Worm (Caenorhabditis elegans) whole organism, L3 larva: Measurements from ENCODE around the gene F38E1.6.

Experiments used
- R02D3.7 ChIP-seq: fragments of 150-350 bp; optimal IDR thresholded peaks from 2 replicates; lab custom pipeline; 2014; ENCODE audit warnings: missing biosample characterization, missing genetic modification characterization
- ZK546.5 ChIP-seq: sonication (generic microtip); optimal IDR thresholded peaks from 2 replicates; lab custom pipeline; 2017; ENCODE audit warnings: missing biosample characterization, missing genetic modification characterization
- ama-1 ChIP-seq: fragments of 150-350 bp; optimal IDR thresholded peaks from 2 replicates; lab custom pipeline; 2018
- ceh-16 ChIP-seq: sonication (generic microtip); optimal IDR thresholded peaks from 2 replicates; lab custom pipeline; 2017; ENCODE audit warnings: missing biosample characterization, missing genetic modification characterization
- ceh-28 ChIP-seq: fragments of 150-350 bp; optimal IDR thresholded peaks from 2 replicates; lab custom pipeline; 2014; ENCODE audit warnings: missing biosample characterization, missing genetic modification reagents, missing genetic modification characterization
- ceh-82 ChIP-seq: fragments of 150-350 bp; optimal IDR thresholded peaks from 2 replicates; lab custom pipeline; 2014; ENCODE audit warnings: missing biosample characterization, missing genetic modification characterization
- daf-12 ChIP-seq: fragments of 150-350 bp; optimal IDR thresholded peaks from 2 replicates; lab custom pipeline; 2014; ENCODE audit warnings: missing biosample characterization, missing genetic modification reagents, missing genetic modification characterization
- egl-27 ChIP-seq: sonication (generic microtip); optimal IDR thresholded peaks from 4 replicates; lab custom pipeline; 2017; ENCODE audit warnings: missing biosample characterization, missing genetic modification reagents, missing genetic modification characterization
- egl-5 ChIP-seq: fragments of 150-350 bp; optimal IDR thresholded peaks from 2 replicates; lab custom pipeline; 2017; ENCODE audit warnings: missing biosample characterization, missing genetic modification reagents, missing genetic modification characterization, inconsistent platforms
- elt-1 ChIP-seq: fragments of 150-350 bp; optimal IDR thresholded peaks from 2 replicates; lab custom pipeline; 2014; ENCODE audit warnings: missing biosample characterization, missing genetic modification characterization
- elt-3 ChIP-seq, 3 experiments: fragments of 150-350 bp in 1 of 3; sonication (generic microtip) in 2 of 3; optimal IDR thresholded peaks; 2 replicates in 2 of 3; 4 replicates in 1 of 3; lab custom pipeline; 2014 to 2017; ENCODE audit warnings: missing biosample characterization in 3 of 3, missing genetic modification characterization in 3 of 3
- eor-1 ChIP-seq, 2 experiments: fragments of 150-350 bp; optimal IDR thresholded peaks; 2 replicates each; lab custom pipeline; 2014 to 2018; ENCODE audit warnings: missing biosample characterization in 2 of 2, missing genetic modification characterization in 2 of 2
- fkh-10 ChIP-seq: sonication (generic microtip); optimal IDR thresholded peaks from 2 replicates; lab custom pipeline; 2017; ENCODE audit warnings: missing biosample characterization, missing genetic modification reagents, missing genetic modification characterization
- fkh-2 ChIP-seq: fragments of 150-350 bp; optimal IDR thresholded peaks from 2 replicates; lab custom pipeline; 2014; ENCODE audit warnings: missing biosample characterization, missing genetic modification reagents, missing genetic modification characterization
- fos-1 ChIP-seq: fragments of 150-350 bp; optimal IDR thresholded peaks from 2 replicates; lab custom pipeline; 2014; ENCODE audit warnings: missing biosample characterization, missing genetic modification characterization
- jun-1 ChIP-seq: fragments of 150-350 bp; optimal IDR thresholded peaks from 2 replicates; lab custom pipeline; 2014; ENCODE audit warnings: missing biosample characterization, missing genetic modification reagents, missing genetic modification characterization
- lin-15B ChIP-seq: fragments of 150-350 bp; optimal IDR thresholded peaks from 2 replicates; lab custom pipeline; 2014; ENCODE audit warnings: missing biosample characterization, missing genetic modification characterization
- lin-39 ChIP-seq: fragments of 150-350 bp; optimal IDR thresholded peaks from 2 replicates; lab custom pipeline; 2018; ENCODE audit warnings: missing biosample characterization, missing genetic modification reagents, missing genetic modification characterization
- lsy-12 ChIP-seq: sonication (generic microtip); optimal IDR thresholded peaks from 2 replicates; lab custom pipeline; 2016; ENCODE audit warnings: mild to moderate bottlenecking, missing genetic modification characterization, missing compliant biosample characterization
- mdl-1 ChIP-seq: fragments of 150-350 bp; optimal IDR thresholded peaks from 2 replicates; lab custom pipeline; 2014; ENCODE audit warnings: missing biosample characterization, missing genetic modification characterization
- nfya-1 ChIP-seq: sonication (generic microtip); optimal IDR thresholded peaks from 2 replicates; lab custom pipeline; 2017; ENCODE audit warnings: missing genetic modification characterization, mild to moderate bottlenecking, missing compliant biosample characterization, antibody characterized with exemption, moderate library complexity; ENCODE audit not compliant: insufficient read depth
- nhr-12 ChIP-seq: fragments of 150-350 bp; optimal IDR thresholded peaks from 2 replicates; lab custom pipeline; 2014; ENCODE audit warnings: missing biosample characterization, missing genetic modification characterization
- nhr-23 ChIP-seq: fragments of 150-350 bp; optimal IDR thresholded peaks from 2 replicates; lab custom pipeline; 2014; ENCODE audit warnings: missing biosample characterization, missing genetic modification reagents, missing genetic modification characterization
- nhr-237 ChIP-seq: fragments of 150-350 bp; optimal IDR thresholded peaks from 2 replicates; lab custom pipeline; 2014; ENCODE audit warnings: missing biosample characterization, missing genetic modification characterization
- nhr-25 ChIP-seq: sonication (generic microtip); optimal IDR thresholded peaks from 2 replicates; lab custom pipeline; 2017; ENCODE audit warnings: missing biosample characterization, missing genetic modification characterization
- nhr-28 ChIP-seq: fragments of 150-350 bp; optimal IDR thresholded peaks from 2 replicates; lab custom pipeline; 2014; ENCODE audit warnings: missing biosample characterization, missing genetic modification characterization
- nhr-43 ChIP-seq: sonication (generic microtip); optimal IDR thresholded peaks from 2 replicates; lab custom pipeline; 2016; ENCODE audit warnings: mild to moderate bottlenecking, missing genetic modification characterization, missing compliant biosample characterization; ENCODE audit not compliant: poor library complexity, severe bottlenecking
- nhr-76 ChIP-seq: fragments of 150-350 bp; sonication (generic microtip); optimal IDR thresholded peaks from 5 replicates; lab custom pipeline; 2014; ENCODE audit warnings: missing biosample characterization, missing genetic modification characterization
- nhr-77 ChIP-seq: fragments of 150-350 bp; optimal IDR thresholded peaks from 2 replicates; lab custom pipeline; 2014; ENCODE audit warnings: missing biosample characterization, missing genetic modification characterization
- pha-4 ChIP-seq: fragments of 150-350 bp; optimal IDR thresholded peaks from 2 replicates; lab custom pipeline; 2014; ENCODE audit warnings: missing biosample characterization, missing genetic modification reagents, missing genetic modification characterization
- sea-2 ChIP-seq: fragments of 150-350 bp; sonication (generic microtip); optimal IDR thresholded peaks from 4 replicates; lab custom pipeline; 2014; ENCODE audit warnings: missing biosample characterization, missing genetic modification reagents, missing genetic modification characterization
- skn-1 ChIP-seq: fragments of 150-350 bp; optimal IDR thresholded peaks from 2 replicates; lab custom pipeline; 2014; ENCODE audit warnings: missing biosample characterization, missing genetic modification characterization
- snpc-4 ChIP-seq: fragments of 150-350 bp; optimal IDR thresholded peaks from 2 replicates; lab custom pipeline; 2014; ENCODE audit warnings: missing biosample characterization, missing genetic modification characterization
- unc-39 ChIP-seq: sonication (generic microtip); optimal IDR thresholded peaks from 4 replicates; lab custom pipeline; 2017; ENCODE audit warnings: missing biosample characterization, missing genetic modification characterization
- unc-62 ChIP-seq: fragments of 150-350 bp; sonication (generic microtip); optimal IDR thresholded peaks from 4 replicates; lab custom pipeline; 2014; ENCODE audit warnings: missing biosample characterization, missing genetic modification reagents, missing genetic modification characterization
- zag-1 ChIP-seq: fragments of 150-350 bp; optimal IDR thresholded peaks from 2 replicates; lab custom pipeline; 2014; ENCODE audit warnings: missing biosample characterization, missing genetic modification characterization
- ztf-11 ChIP-seq: fragments of 150-350 bp; optimal IDR thresholded peaks from 2 replicates; lab custom pipeline; 2014; ENCODE audit warnings: missing biosample characterization, missing genetic modification characterization

The F38E1.6 gene

DNA sequence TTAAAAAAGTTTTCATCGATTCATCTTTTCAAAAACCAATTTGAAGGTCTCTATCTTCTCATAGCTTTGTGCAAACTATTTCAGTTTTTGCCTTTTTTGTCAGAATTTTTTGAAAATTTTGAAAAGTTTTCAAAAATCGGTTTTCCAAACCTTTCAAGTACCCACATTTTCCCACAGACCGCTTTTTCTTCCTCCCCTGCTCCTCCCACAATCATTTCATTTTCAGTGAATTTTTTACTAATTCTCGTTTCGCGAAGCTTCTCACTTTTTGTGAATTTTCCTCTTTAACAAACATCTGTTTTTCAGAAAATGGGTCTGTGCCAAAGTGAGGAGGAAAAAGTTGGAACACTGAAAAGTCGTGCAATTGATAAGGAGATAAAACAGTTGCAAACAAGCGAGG is 10.8 kb downstream of the F38E1.6 start, which contains the start of gene gpa-2:
gpa-2 (plus strand) TSS at position 301 of the 400 bp plus-strand sequence.
- no peak for TF ChIP-seq egl-5 (tag; lab: Kevin White, UChicago)
- no peak for TF ChIP-seq lin-15B (tag; lab: Kevin White, UChicago)
- no peak for TF ChIP-seq fkh-10 (GFP tag; lab: Kevin White, UChicago)
- TF ChIP-seq nhr-76 (tag; lab: Kevin White, UChicago): no peak
- TF ChIP-seq nhr-12 (tag; lab: Kevin White, UChicago): no peak
- TF ChIP-seq ceh-28 (tag; lab: Kevin White, UChicago): no peak
- TF ChIP-seq ama-1 (lab: Kevin White, UChicago): no peak
- no peak for TF ChIP-seq daf-12 (tag; lab: Kevin White, UChicago)
- no peak for TF ChIP-seq fos-1 (tag; lab: Kevin White, UChicago)
- no peak for TF ChIP-seq ZK546.5
- TF ChIP-seq pha-4 (tag; lab: Kevin White, UChicago): no peak
- no peak for TF ChIP-seq ceh-16
- no peak for TF ChIP-seq ztf-11 (tag; lab: Kevin White, UChicago)
- no peak for TF ChIP-seq nhr-43 (tag; lab: Kevin White, UChicago)
- TF ChIP-seq elt-3 (tag; optimal IDR thresholded peaks at IDR 0.05; lab: Kevin White, UChicago): no peak

DNA sequence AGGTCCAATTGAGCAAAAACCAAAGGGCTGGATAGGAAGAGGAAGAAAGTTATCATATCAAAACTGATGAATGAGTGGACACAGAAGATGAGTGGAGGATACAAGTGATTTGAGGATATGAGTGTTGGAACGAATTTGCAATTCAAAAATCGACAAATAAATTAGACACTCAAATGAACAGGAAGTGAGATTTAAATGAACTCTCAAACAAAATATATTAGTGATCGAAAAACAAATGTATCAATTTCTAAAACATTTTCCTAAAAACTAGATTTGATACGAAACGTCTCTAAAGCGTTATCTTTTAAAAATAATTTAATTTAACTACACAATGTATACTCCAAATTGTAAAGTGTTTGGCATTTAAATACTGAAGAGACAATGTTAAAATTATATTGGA is 15.5 kb downstream of the F38E1.6 start, which contains the start of gene F38E1.10:
F38E1.10 (minus strand) TSS at position 101 of the 400 bp plus-strand sequence.
- TF ChIP-seq skn-1 (tag; lab: Kevin White, UChicago) (no peak), egl-27 (tag; lab: Kevin White, UChicago) (no peak), ztf-11 (tag; lab: Kevin White, UChicago) (no peak), unc-62 (no peak), nhr-77 (no peak), elt-1 (tag; lab: Kevin White, UChicago) (no peak), fkh-10 (GFP tag; lab: Kevin White, UChicago) (no peak), mdl-1 (tag; lab: Kevin White, UChicago) (no peak), jun-1 (tag; lab: Kevin White, UChicago) (no peak), lin-39 (tag; lab: Kevin White, UChicago) (no peak), egl-5 (tag; lab: Kevin White, UChicago) (no peak), fkh-2 (tag; lab: Kevin White, UChicago) (no peak), lsy-12 (tag; lab: Kevin White, UChicago) (no peak), unc-39 (tag; lab: Kevin White, UChicago) (no peak), daf-12 (tag; lab: Kevin White, UChicago) (no peak), ceh-28 (tag; lab: Kevin White, UChicago) (no peak), nfya-1 (no peak)

DNA sequence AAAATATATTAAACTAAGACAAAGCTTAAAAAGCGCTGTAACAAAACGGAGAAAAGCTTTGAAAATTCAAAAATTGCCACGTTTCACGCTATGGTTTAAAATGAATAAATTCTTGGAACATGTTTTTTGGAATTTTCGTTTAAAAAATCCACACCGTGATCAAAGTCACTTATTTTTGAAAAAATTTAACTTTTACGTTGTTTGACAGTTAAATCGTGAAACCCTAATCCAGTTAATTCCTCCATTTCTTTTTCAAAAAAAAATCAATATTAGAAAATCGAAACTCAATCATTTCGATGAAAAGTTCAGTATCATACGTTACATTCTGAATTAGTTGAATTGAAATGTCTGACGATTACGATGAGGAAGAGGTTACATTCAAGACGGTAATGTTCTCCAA is 16.0 kb downstream of the F38E1.6 start, which contains the start of gene F38E1.3:
F38E1.3 (plus strand) TSS at position 301 of the 400 bp plus-strand sequence.
- no peak for TF ChIP-seq sea-2
- no peak for TF ChIP-seq zag-1
- TF ChIP-seq snpc-4 (tag; lab: Kevin White, UChicago): no peak
- TF ChIP-seq nhr-43 (tag; lab: Kevin White, UChicago): no peak
- no peak for TF ChIP-seq unc-39 (tag; lab: Kevin White, UChicago)
- no peak for TF ChIP-seq fos-1 (tag; lab: Kevin White, UChicago)
- no peak for TF ChIP-seq nhr-28
- TF ChIP-seq ama-1 (lab: Kevin White, UChicago): no peak
- TF ChIP-seq egl-5 (tag; lab: Kevin White, UChicago): no peak
- TF ChIP-seq eor-1 (tag; optimal IDR thresholded peaks at IDR 0.05; lab: Kevin White, UChicago): no peak
- TF ChIP-seq elt-3 (tag; optimal IDR thresholded peaks at IDR 0.05; lab: Kevin White, UChicago): no peak
- TF ChIP-seq fkh-10 (GFP tag; lab: Kevin White, UChicago): no peak

DNA sequence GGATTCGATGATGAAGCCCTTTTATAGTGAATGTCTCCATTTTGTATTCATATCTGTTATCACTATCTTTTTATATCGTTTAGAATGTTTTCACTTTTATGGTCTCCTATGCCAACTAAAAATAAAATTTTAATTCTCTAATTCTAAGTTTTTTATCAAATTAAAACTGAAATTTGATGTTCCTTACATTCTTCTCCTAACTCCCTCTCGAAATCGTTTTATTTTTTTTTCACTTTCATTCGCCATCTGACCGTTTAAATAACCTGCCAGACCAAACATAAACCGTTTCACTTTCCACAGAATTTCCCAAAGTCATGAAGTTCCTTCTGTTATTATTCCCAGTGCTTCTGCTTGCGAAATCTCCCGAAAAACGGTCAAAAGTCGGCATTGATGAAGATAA is 19.3 kb downstream of the F38E1.6 start, which contains the start of gene F52E1.5:
F52E1.5 (plus strand) TSS at position 301 of the 400 bp plus-strand sequence.
- TF ChIP-seq nhr-23 (tag; lab: Kevin White, UChicago): no peak
- TF ChIP-seq nhr-237: no peak
- no peak for TF ChIP-seq ceh-16
- no peak for TF ChIP-seq daf-12 (tag; lab: Kevin White, UChicago)
- no peak for TF ChIP-seq nhr-25
- no peak for TF ChIP-seq jun-1 (tag; lab: Kevin White, UChicago)
- no peak for TF ChIP-seq nhr-43 (tag; lab: Kevin White, UChicago)
- no peak for TF ChIP-seq skn-1 (tag; lab: Kevin White, UChicago)
- TF ChIP-seq eor-1 (tag; optimal IDR thresholded peaks at IDR 0.05; lab: Kevin White, UChicago): no peak
- TF ChIP-seq egl-27 (tag; lab: Kevin White, UChicago): no peak
- no peak for TF ChIP-seq fkh-2 (tag; lab: Kevin White, UChicago)
- no peak for TF ChIP-seq ceh-82 (tag; lab: Kevin White, UChicago)
- TF ChIP-seq R02D3.7: no peak
- TF ChIP-seq nhr-76 (tag; lab: Kevin White, UChicago): no peak
- TF ChIP-seq elt-3 (tag; optimal IDR thresholded peaks at IDR 0.05; lab: Kevin White, UChicago): no peak
- no peak for TF ChIP-seq elt-1 (tag; lab: Kevin White, UChicago)
- TF ChIP-seq snpc-4 (tag; lab: Kevin White, UChicago): no peak
- TF ChIP-seq, all 47 proteins: peak for 0
